Worm (Caenorhabditis elegans) whole organism, L1 larva: ENCODE results near the gene T28A8.2.

Experiments
- C04F5.9 ChIP-seq: sonication (generic microtip); optimal IDR thresholded peaks from 2 replicates; lab custom pipeline; 2016; ENCODE audit warnings: missing genetic modification characterization, missing compliant biosample characterization
- F16B12.6 ChIP-seq: fragments of 150-350 bp; optimal IDR thresholded peaks from 2 replicates; lab custom pipeline; 2014; ENCODE audit warnings: missing biosample characterization, missing genetic modification characterization
- aha-1 ChIP-seq: fragments of 150-350 bp; optimal IDR thresholded peaks from 2 replicates; lab custom pipeline; 2014; ENCODE audit warnings: missing biosample characterization, missing genetic modification characterization
- alr-1 ChIP-seq: fragments of 200-800 bp; sonication (Bioruptor generic); optimal IDR thresholded peaks from 2 replicates; lab custom pipeline; 2018; ENCODE audit warnings: borderline replicate concordance, mild to moderate bottlenecking, missing genetic modification characterization, missing compliant biosample characterization
- ama-1 ChIP-seq: fragments of 150-350 bp; optimal IDR thresholded peaks from 2 replicates; lab custom pipeline; 2014
- blmp-1 ChIP-seq: fragments of 150-350 bp; optimal IDR thresholded peaks from 2 replicates; lab custom pipeline; 2014; ENCODE audit warnings: missing biosample characterization, missing genetic modification characterization
- ceh-63 ChIP-seq: fragments of 200-800 bp; sonication (Bioruptor generic); optimal IDR thresholded peaks from 2 replicates; lab custom pipeline; 2018; ENCODE audit warnings: mild to moderate bottlenecking, missing genetic modification characterization, missing compliant biosample characterization
- ceh-8 ChIP-seq: fragments of 200-800 bp; sonication (Bioruptor generic); optimal IDR thresholded peaks from 2 replicates; lab custom pipeline; 2018; ENCODE audit warnings: mild to moderate bottlenecking, missing genetic modification characterization, moderate library complexity, missing compliant biosample characterization
- dpl-1 ChIP-seq, 3 experiments: fragments of 150-350 bp in 2 of 3; sonication (generic microtip) in 1 of 3; optimal IDR thresholded peaks; 2 replicates each; lab custom pipeline; 2014 to 2017; ENCODE audit warnings: missing biosample characterization in 3 of 3, missing genetic modification characterization in 3 of 3, missing genetic modification reagents in 3 of 3
- dsc-1 ChIP-seq: sonication (generic microtip); optimal IDR thresholded peaks from 2 replicates; lab custom pipeline; 2016; ENCODE audit warnings: mild to moderate bottlenecking, missing genetic modification characterization, missing compliant biosample characterization
- efl-1 ChIP-seq, 4 experiments: fragments of 150-350 bp; optimal IDR thresholded peaks in 3 of 4; peaks in 1 of 4; 1 replicate in 1 of 4; 2 replicates in 3 of 4; lab custom pipeline; 2014; ENCODE audit warnings: missing biosample characterization in 2 of 4, missing genetic modification characterization in 2 of 4, missing genetic modification reagents in 2 of 4
- efl-3 ChIP-seq: fragments of 200-800 bp; sonication (Bioruptor generic); optimal IDR thresholded peaks from 2 replicates; lab custom pipeline; 2018; ENCODE audit warnings: mild to moderate bottlenecking, missing genetic modification characterization, missing compliant biosample characterization
- egl-27 ChIP-seq, 2 experiments: fragments of 150-350 bp in 1 of 2; sonication (generic microtip); optimal IDR thresholded peaks; 3 replicates each; lab custom pipeline; 2017 to 2018; ENCODE audit warnings: missing biosample characterization in 2 of 2, missing genetic modification characterization in 2 of 2, missing genetic modification reagents in 2 of 2
- elt-2 ChIP-seq: sonication (generic microtip); optimal IDR thresholded peaks from 2 replicates; lab custom pipeline; 2016; ENCODE audit warnings: missing genetic modification characterization, mild to moderate bottlenecking, inconsistent platforms, missing compliant biosample characterization, missing genetic modification reagents
- elt-3 ChIP-seq, 6 experiments: fragments of 150-350 bp in 1 of 6; sonication (generic microtip); optimal IDR thresholded peaks; 2 replicates each; lab custom pipeline; 2017 to 2018; ENCODE audit warnings: missing biosample characterization in 6 of 6, missing genetic modification characterization in 6 of 6, inconsistent platforms in 1 of 6
- fkh-8 ChIP-seq: sonication (generic microtip); optimal IDR thresholded peaks from 2 replicates; lab custom pipeline; 2016; ENCODE audit warnings: mild to moderate bottlenecking, missing genetic modification characterization, missing compliant biosample characterization
- hlh-17 ChIP-seq: fragments of 200-800 bp; sonication (Bioruptor generic); optimal IDR thresholded peaks from 2 replicates; lab custom pipeline; 2018; ENCODE audit warnings: missing genetic modification characterization, mild to moderate bottlenecking, missing compliant biosample characterization, moderate library complexity, borderline replicate concordance
- isw-1 ChIP-seq: fragments of 200-800 bp; sonication (Bioruptor generic); IDR thresholded peaks from 2 replicates; pipeline ENCODE4 v1.3.6; 2022; ENCODE audit warnings: missing genetic modification characterization, missing compliant biosample characterization
- lin-13 ChIP-seq: fragments of 150-350 bp; optimal IDR thresholded peaks from 2 replicates; lab custom pipeline; 2014; ENCODE audit warnings: missing biosample characterization, missing genetic modification reagents, missing genetic modification characterization
- lin-14 ChIP-seq: fragments of 200-800 bp; sonication (Bioruptor generic); optimal IDR thresholded peaks from 2 replicates; lab custom pipeline; 2018; ENCODE audit warnings: mild to moderate bottlenecking, missing genetic modification characterization, moderate library complexity, missing compliant biosample characterization
- lin-15B ChIP-seq: fragments of 150-350 bp; sonication (generic microtip); optimal IDR thresholded peaks from 3 replicates; lab custom pipeline; 2014; ENCODE audit warnings: missing biosample characterization, missing genetic modification characterization
- lin-35 ChIP-seq, 2 experiments: fragments of 150-350 bp; optimal IDR thresholded peaks; 2 replicates each; lab custom pipeline; 2014; ENCODE audit warnings: missing biosample characterization in 2 of 2, missing genetic modification characterization in 2 of 2, missing genetic modification reagents in 2 of 2
- mab-9 ChIP-seq: fragments of 200-800 bp; sonication (Bioruptor generic); IDR thresholded peaks from 2 replicates; pipeline ENCODE4 v1.3.6; 2022; ENCODE audit warnings: missing genetic modification reagents, missing genetic modification characterization, missing compliant biosample characterization
- mdl-1 ChIP-seq, 2 experiments: fragments of 150-350 bp; optimal IDR thresholded peaks; 2 replicates each; lab custom pipeline; 2014 to 2017; ENCODE audit warnings: missing biosample characterization in 2 of 2, missing genetic modification characterization in 2 of 2, inconsistent platforms in 1 of 2
- nhr-11 ChIP-seq: fragments of 150-350 bp; optimal IDR thresholded peaks from 2 replicates; lab custom pipeline; 2014; ENCODE audit warnings: missing biosample characterization, missing genetic modification characterization
- nhr-20 ChIP-seq: sonication (generic microtip); optimal IDR thresholded peaks from 2 replicates; lab custom pipeline; 2016; ENCODE audit warnings: mild to moderate bottlenecking, missing genetic modification characterization, missing compliant biosample characterization
- nhr-28 ChIP-seq: fragments of 150-350 bp; optimal IDR thresholded peaks from 2 replicates; lab custom pipeline; 2014; ENCODE audit warnings: missing biosample characterization, missing genetic modification characterization
- nhr-47 ChIP-seq: sonication (generic microtip); optimal IDR thresholded peaks from 2 replicates; lab custom pipeline; 2016; ENCODE audit warnings: mild to moderate bottlenecking, missing genetic modification characterization, moderate library complexity, missing compliant biosample characterization
- nhr-77 ChIP-seq: fragments of 150-350 bp; optimal IDR thresholded peaks from 2 replicates; lab custom pipeline; 2014; ENCODE audit warnings: missing biosample characterization, missing genetic modification characterization
- nhr-84 ChIP-seq: sonication (generic microtip); optimal IDR thresholded peaks from 2 replicates; lab custom pipeline; 2017; ENCODE audit warnings: missing biosample characterization, missing genetic modification characterization
- nhr-90 ChIP-seq: sonication (generic microtip); optimal IDR thresholded peaks from 2 replicates; lab custom pipeline; 2016; ENCODE audit warnings: mild to moderate bottlenecking, missing genetic modification characterization, missing compliant biosample characterization; ENCODE audit not compliant: poor library complexity
- pax-3 ChIP-seq: fragments of 200-800 bp; sonication (Bioruptor generic); optimal IDR thresholded peaks from 2 replicates; lab custom pipeline; 2018; ENCODE audit warnings: mild to moderate bottlenecking, missing genetic modification characterization, moderate library complexity, missing compliant biosample characterization
- pqm-1 ChIP-seq: sonication (generic microtip); optimal IDR thresholded peaks from 3 replicates; lab custom pipeline; 2017; ENCODE audit warnings: missing biosample characterization, missing genetic modification characterization
- rnt-1 ChIP-seq: sonication (generic microtip); optimal IDR thresholded peaks from 2 replicates; lab custom pipeline; 2016; ENCODE audit warnings: mild to moderate bottlenecking, missing genetic modification characterization, moderate library complexity, missing compliant biosample characterization
- skn-1 ChIP-seq: fragments of 150-350 bp; optimal IDR thresholded peaks from 2 replicates; lab custom pipeline; 2014; ENCODE audit warnings: missing biosample characterization, missing genetic modification characterization
- snpc-4 ChIP-seq: fragments of 150-350 bp; optimal IDR thresholded peaks from 2 replicates; lab custom pipeline; 2014; ENCODE audit warnings: missing biosample characterization, missing genetic modification characterization
- snu-23 ChIP-seq: sonication (generic microtip); optimal IDR thresholded peaks from 2 replicates; lab custom pipeline; 2016; ENCODE audit warnings: missing genetic modification characterization, missing compliant biosample characterization
- unc-30 ChIP-seq: sonication (generic microtip); optimal IDR thresholded peaks from 2 replicates; lab custom pipeline; 2017; ENCODE audit warnings: missing biosample characterization, missing genetic modification characterization
- unc-86 ChIP-seq: sonication (generic microtip); optimal IDR thresholded peaks from 2 replicates; lab custom pipeline; 2016; ENCODE audit warnings: missing genetic modification characterization, missing compliant biosample characterization
- vab-15 ChIP-seq: sonication (generic microtip); optimal IDR thresholded peaks from 2 replicates; lab custom pipeline; 2017; ENCODE audit warnings: missing genotype, mild to moderate bottlenecking, missing genetic modification characterization, missing compliant biosample characterization
- xbp-1 ChIP-seq: sonication (generic microtip); optimal IDR thresholded peaks from 2 replicates; lab custom pipeline; 2016; ENCODE audit warnings: missing genetic modification characterization, missing compliant biosample characterization
- zag-1 ChIP-seq: fragments of 150-350 bp; optimal IDR thresholded peaks from 2 replicates; lab custom pipeline; 2014; ENCODE audit warnings: missing biosample characterization, missing genetic modification characterization
- ztf-11 ChIP-seq, 2 experiments: sonication (generic microtip); optimal IDR thresholded peaks; 2 replicates each; lab custom pipeline; 2016 to 2017; ENCODE audit warnings: missing genetic modification characterization in 2 of 2, missing biosample characterization in 1 of 2, missing compliant biosample characterization in 1 of 2
- ztf-4 ChIP-seq: fragments of 150-350 bp; optimal IDR thresholded peaks from 2 replicates; lab custom pipeline; 2014; ENCODE audit warnings: missing biosample characterization, missing genetic modification characterization

Gene T28A8.2

ce11 chrIII:13495571-13495970, at the start of gene T28A8.2:
Gene T28A8.2 (minus strand): TSS chrIII:13495671.
- no peak for TF ChIP-seq ceh-63
- no peak for TF ChIP-seq ceh-8 (GFP tag; lab: Kevin White, UChicago)
- TF ChIP-seq mdl-1 (tag; optimal IDR thresholded peaks at IDR 0.05; lab: Kevin White, UChicago), result no peak
- TF ChIP-seq nhr-28 (tag; lab: Kevin White, UChicago), result no peak
- no peak for TF ChIP-seq snpc-4 (tag; lab: Kevin White, UChicago)
- no peak for TF ChIP-seq elt-3 (tag; optimal IDR thresholded peaks at IDR 0.05; lab: Kevin White, UChicago)
- no peak for TF ChIP-seq dsc-1
- no peak for TF ChIP-seq nhr-11 (tag; lab: Kevin White, UChicago)
- TF ChIP-seq unc-30, result no peak
- no peak for TF ChIP-seq lin-13 (GFP tag; lab: Kevin White, UChicago)
- no peak for TF ChIP-seq alr-1 (tag; lab: Kevin White, UChicago)
- no peak for TF ChIP-seq nhr-47 (tag; lab: Kevin White, UChicago)
- TF ChIP-seq xbp-1 (tag; lab: Kevin White, UChicago), result no peak
- no peak for TF ChIP-seq ztf-11 (tag; optimal IDR thresholded peaks at IDR 0.05; lab: Kevin White, UChicago)
- TF ChIP-seq C04F5.9 (tag; lab: Kevin White, UChicago), result no peak
- no peak for TF ChIP-seq mab-9 (GFP tag; lab: Robert Waterston, UW)
- TF ChIP-seq nhr-84 (tag; lab: Kevin White, UChicago), result no peak
- TF ChIP-seq zag-1, result no peak
- TF ChIP-seq lin-14 (GFP tag; lab: Kevin White, UChicago), result no peak

- peak in 1 of 2 experiments; percentile 41 for TF ChIP-seq mdl-1 (tag; optimal IDR thresholded peaks at IDR 0.05; lab: Kevin White, UChicago)
- peak; percentile 46 for TF ChIP-seq blmp-1
- no peak for TF ChIP-seq efl-1 (optimal IDR thresholded peaks at IDR 0.05; lab: Kevin White, UChicago)
- TF ChIP-seq efl-1 (GFP tag; optimal IDR thresholded peaks at IDR 0.05 in 1 of 2; lab: Kevin White, UChicago), result peak in 1 of 2 experiments; percentile 92
- peak; percentile 39 for TF ChIP-seq snu-23 (GFP tag; lab: Kevin White, UChicago)
- peak; percentile 45 for TF ChIP-seq lin-14 (GFP tag; lab: Kevin White, UChicago)
- TF ChIP-seq C04F5.9 (tag; lab: Kevin White, UChicago), result no peak
- peak; percentile 59 for TF ChIP-seq elt-2 (tag; lab: Kevin White, UChicago)
- peak; percentile 67 to 92 (median 87) for TF ChIP-seq elt-3 (tag; optimal IDR thresholded peaks at IDR 0.05; lab: Kevin White, UChicago)
- TF ChIP-seq pqm-1 (tag; lab: Kevin White, UChicago), result peak; percentile 26
- peak; percentile 20 for TF ChIP-seq nhr-20 (tag; lab: Kevin White, UChicago)
- TF ChIP-seq lin-13 (GFP tag; lab: Kevin White, UChicago), result no peak
- no peak for TF ChIP-seq lin-15B
- TF ChIP-seq ztf-11 (tag; optimal IDR thresholded peaks at IDR 0.05; lab: Kevin White, UChicago), result no peak
- TF ChIP-seq ztf-4, result no peak
- TF ChIP-seq lin-35 (GFP tag; optimal IDR thresholded peaks at IDR 0.05; lab: Kevin White, UChicago), result peak in 1 of 2 experiments; percentile 36
- TF ChIP-seq dpl-1 (GFP tag; optimal IDR thresholded peaks at IDR 0.05; lab: Kevin White, UChicago), result no peak
- no peak for TF ChIP-seq pax-3 (tag; lab: Kevin White, UChicago)
- no peak for TF ChIP-seq egl-27 (tag; optimal IDR thresholded peaks at IDR 0.05; lab: Kevin White, UChicago)
Observed at ce11 chrIII:13544593-13544992, 49.1 kb upstream of the T28A8.2 start.

- TF ChIP-seq nhr-90 (tag; lab: Kevin White, UChicago) (no peak), aha-1 (tag; lab: Kevin White, UChicago) (no peak), fkh-8 (tag; lab: Kevin White, UChicago) (no peak), F16B12.6 (tag; lab: Kevin White, UChicago) (no peak), isw-1 (GFP tag; lab: Robert Waterston, UW) (no peak), ceh-63 (no peak), rnt-1 (tag; lab: Kevin White, UChicago) (no peak), blmp-1 (no peak), ztf-4 (no peak), ama-1 (lab: Kevin White, UChicago) (no peak), nhr-77 (no peak), nhr-28 (tag; lab: Kevin White, UChicago) (no peak), skn-1 (tag; lab: Kevin White, UChicago) (no peak), vab-15 (tag; lab: Kevin White, UChicago) (no peak), pqm-1 (tag; lab: Kevin White, UChicago) (no peak), C04F5.9 (tag; lab: Kevin White, UChicago) (no peak), hlh-17 (GFP tag; lab: Kevin White, UChicago) (no peak), pax-3 (tag; lab: Kevin White, UChicago) (no peak), efl-3 (no peak), unc-86 (no peak)
- TF ChIP-seq, all 84 proteins: peak for 0
Observed at ce11 chrIII:13543434-13543833, 48.0 kb upstream of the T28A8.2 start, which contains the start of gene acs-5. Gene acs-5 (minus strand): TSS chrIII:13543534.
